Worm (Caenorhabditis elegans): ENCODE data around the gene F28E10.4.

The F28E10.4 gene

ce11 chrIV:4545818-4546217, 21.4 kb downstream of the F28E10.4 start, which contains the start of gene ZK185.5:
ZK185.5 (minus strand) TSS chrIV:4545918.
- TF ChIP-seq nhr-237 (tag; optimal IDR thresholded peaks at IDR 0.05) (no peak), unc-39 (tag; optimal IDR thresholded peaks at IDR 0.05) (no peak), nhr-2 (tag; optimal IDR thresholded peaks at IDR 0.05) (no peak), bed-3 (GFP tag; optimal IDR thresholded peaks at IDR 0.05) (no peak), ham-2 (GFP tag; optimal IDR thresholded peaks at IDR 0.05) (no peak), blmp-1 (tag; optimal IDR thresholded peaks at IDR 0.05) (no peak), nhr-12 (tag; optimal IDR thresholded peaks at IDR 0.05) (no peak), M03D4.4 (tag; optimal IDR thresholded peaks at IDR 0.05) (no peak)

DNA sequence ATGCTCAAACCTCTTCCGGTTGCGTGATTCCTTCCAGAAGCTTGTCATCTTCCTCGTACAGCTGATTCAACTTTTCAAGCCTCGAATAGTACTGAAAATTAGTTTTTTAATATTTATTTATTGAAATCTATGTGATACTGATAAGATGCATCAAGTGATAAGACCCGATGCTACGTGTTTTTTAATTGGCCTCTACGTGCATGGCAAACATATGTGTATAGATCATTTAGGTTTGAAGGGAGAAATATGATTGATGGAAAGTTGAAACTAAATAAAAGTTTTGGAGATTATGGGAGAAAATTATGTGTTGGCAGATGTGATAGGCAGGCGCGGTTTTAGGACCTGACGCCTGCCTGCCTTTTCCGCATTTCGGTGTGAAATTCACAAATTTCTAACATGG, 23.0 kb downstream of the F28E10.4 start:
- TF ChIP-seq ceh-39 (tag; optimal IDR thresholded peaks at IDR 0.05) = no peak
- TF ChIP-seq blmp-1 (tag; optimal IDR thresholded peaks at IDR 0.05) = no peak
- no peak for TF ChIP-seq hlh-1 (tag; optimal IDR thresholded peaks at IDR 0.05)
- no peak for TF ChIP-seq tbx-8 (GFP tag; optimal IDR thresholded peaks at IDR 0.05)
- TF ChIP-seq drap-1 (GFP tag; optimal IDR thresholded peaks at IDR 0.05) = no peak
- TF ChIP-seq nhr-28 (tag; optimal IDR thresholded peaks at IDR 0.05) = no peak
- TF ChIP-seq ces-1 (GFP tag; optimal IDR thresholded peaks at IDR 0.05) = no peak
- TF ChIP-seq flh-1 (GFP tag; optimal IDR thresholded peaks at IDR 0.05) = no peak
- TF ChIP-seq sem-2 (GFP tag; optimal IDR thresholded peaks at IDR 0.05) = no peak

- TF ChIP-seq cnd-1 (tag; optimal IDR thresholded peaks at IDR 0.05) (no peak), unc-39 (tag; optimal IDR thresholded peaks at IDR 0.05) (no peak)
Measured at ce11 chrIV:4542972-4543371, 24.3 kb downstream of the F28E10.4 start.

DNA sequence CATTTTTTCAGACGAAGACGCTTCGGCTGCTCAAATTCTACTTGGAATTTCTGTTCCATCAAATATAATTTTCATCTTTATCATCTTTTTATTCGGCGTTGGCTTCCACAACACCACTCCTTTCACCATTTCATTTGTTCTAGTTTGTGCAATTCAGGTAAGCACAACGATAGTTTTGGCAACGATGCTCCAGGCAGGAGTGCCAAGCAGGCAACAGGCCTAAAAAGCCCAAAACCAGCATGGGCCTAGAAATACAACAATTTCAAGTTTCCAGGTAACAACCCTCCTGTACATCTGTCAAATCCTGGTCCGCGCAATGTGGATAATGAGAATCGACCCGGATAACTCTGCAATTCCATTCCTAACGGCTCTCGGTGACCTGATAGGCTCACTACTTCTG, 26.0 kb downstream of the F28E10.4 start:
- TF ChIP-seq elt-3 (tag; optimal IDR thresholded peaks at IDR 0.05) (no peak), zip-8 (tag; optimal IDR thresholded peaks at IDR 0.05) (no peak), ces-1 (GFP tag; optimal IDR thresholded peaks at IDR 0.05) (no peak), ceh-43 (GFP tag; optimal IDR thresholded peaks at IDR 0.05) (no peak), hlh-1 (tag; optimal IDR thresholded peaks at IDR 0.05) (no peak), blmp-1 (tag; optimal IDR thresholded peaks at IDR 0.05) (no peak)

DNA sequence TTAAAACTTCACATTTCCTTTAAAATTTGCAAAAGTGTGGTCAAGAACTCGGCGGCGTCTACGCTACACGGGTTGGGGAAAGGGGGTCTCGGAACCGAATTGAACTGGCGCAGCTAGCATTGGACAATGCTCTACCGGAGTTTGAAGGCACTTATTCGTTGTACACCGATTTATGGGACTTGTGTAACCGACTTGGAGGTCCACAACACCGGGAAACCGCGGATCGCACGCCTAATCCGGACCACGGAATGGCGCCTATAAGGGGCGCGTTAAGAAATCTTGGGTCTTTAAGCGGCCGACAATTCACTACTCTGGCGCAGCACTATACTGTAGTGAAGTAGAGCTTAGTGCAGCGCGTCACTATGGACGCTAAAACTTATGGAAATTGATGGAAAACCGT, 28.6 kb downstream of the F28E10.4 start:
- TF ChIP-seq snpc-4 (tag; optimal IDR thresholded peaks at IDR 0.05) (no peak), elt-3 (tag; optimal IDR thresholded peaks at IDR 0.05) (no peak), bed-3 (GFP tag; optimal IDR thresholded peaks at IDR 0.05) (no peak)

DNA sequence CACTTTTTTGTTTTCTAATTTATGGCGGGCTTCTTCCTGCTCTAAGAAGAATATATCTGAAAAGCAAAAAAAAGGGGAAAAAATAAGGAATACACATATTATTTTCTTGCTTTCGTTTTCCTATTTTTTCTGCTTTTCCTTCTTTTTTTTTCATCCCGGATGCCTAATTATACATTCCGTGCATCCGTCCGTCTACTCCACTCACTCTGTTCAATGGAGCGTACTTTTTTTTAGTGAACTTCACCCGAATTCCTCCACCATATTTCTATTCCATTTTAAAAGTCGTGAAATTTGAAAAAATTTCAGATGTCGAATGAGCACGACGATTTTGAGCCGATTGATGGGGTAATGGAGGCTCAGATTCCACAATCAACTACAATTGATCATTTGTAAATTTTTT, 31.0 kb downstream of the F28E10.4 start, which contains the start of gene ZK185.2:
Gene ZK185.2, plus strand, starts transcription at position 301 of the 400 bp plus-strand sequence.
- no peak for TF ChIP-seq tbx-8 (GFP tag; optimal IDR thresholded peaks at IDR 0.05)
- TF ChIP-seq mep-1 (tag; optimal IDR thresholded peaks at IDR 0.05) = no peak
- TF ChIP-seq nhr-76 (tag; optimal IDR thresholded peaks at IDR 0.05) = no peak
- no peak for TF ChIP-seq flh-1 (GFP tag; optimal IDR thresholded peaks at IDR 0.05)
- TF ChIP-seq drap-1 (GFP tag; optimal IDR thresholded peaks at IDR 0.05) = no peak
- TF ChIP-seq ceh-83 (GFP tag; optimal IDR thresholded peaks at IDR 0.05) = no peak
- TF ChIP-seq snpc-4 (tag; optimal IDR thresholded peaks at IDR 0.05) = no peak
- TF ChIP-seq unc-39 (tag; optimal IDR thresholded peaks at IDR 0.05) = no peak
- TF ChIP-seq sptf-1 (tag; optimal IDR thresholded peaks at IDR 0.05) = no peak
- no peak for TF ChIP-seq ceh-43 (GFP tag; optimal IDR thresholded peaks at IDR 0.05)
- TF ChIP-seq bed-3 (GFP tag; optimal IDR thresholded peaks at IDR 0.05) = no peak
- no peak for TF ChIP-seq M03D4.4 (tag; optimal IDR thresholded peaks at IDR 0.05)
- TF ChIP-seq nhr-28 (tag; optimal IDR thresholded peaks at IDR 0.05) = no peak
- TF ChIP-seq unc-62 (GFP tag; optimal IDR thresholded peaks at IDR 0.05) = no peak
- TF ChIP-seq ces-1 (GFP tag; optimal IDR thresholded peaks at IDR 0.05) = no peak
- no peak for TF ChIP-seq lsy-2 (tag; optimal IDR thresholded peaks at IDR 0.05)
- no peak for TF ChIP-seq ham-2 (GFP tag; optimal IDR thresholded peaks at IDR 0.05)
- TF ChIP-seq ceh-39 (tag; optimal IDR thresholded peaks at IDR 0.05) = no peak
- no peak for TF ChIP-seq unc-120 (tag; optimal IDR thresholded peaks at IDR 0.05; ENCODE audit: poor library complexity, severe bottlenecking)
- no peak for TF ChIP-seq blmp-1 (tag; optimal IDR thresholded peaks at IDR 0.05)

DNA sequence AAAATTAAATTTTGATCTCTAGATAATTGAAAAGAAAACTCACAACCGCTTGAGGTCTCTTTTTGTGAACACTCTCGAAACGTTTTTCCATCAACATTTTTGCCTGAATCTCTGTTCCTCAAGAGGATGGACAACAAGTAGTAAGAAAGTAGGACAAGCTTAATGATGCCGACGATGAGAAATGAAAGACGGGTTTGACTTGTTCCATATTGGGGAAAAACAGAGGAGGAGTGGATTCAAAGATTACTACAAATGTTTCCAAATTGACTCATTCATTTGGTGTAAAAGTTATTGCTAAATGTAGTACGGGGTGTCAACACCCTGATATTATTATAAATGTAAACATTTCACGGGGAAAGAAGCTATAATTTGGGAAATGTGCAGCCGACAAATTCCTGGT, 34.2 kb downstream of the F28E10.4 start, which contains the start of gene ZK185.4:
Gene ZK185.4, minus strand, starts transcription at position 101 of the 400 bp plus-strand sequence.
- TF ChIP-seq nhr-76 (tag; optimal IDR thresholded peaks at IDR 0.05) (no peak), elt-3 (tag; optimal IDR thresholded peaks at IDR 0.05) (no peak), snpc-4 (tag; optimal IDR thresholded peaks at IDR 0.05) (no peak), lsy-2 (tag; optimal IDR thresholded peaks at IDR 0.05) (no peak), drap-1 (GFP tag; optimal IDR thresholded peaks at IDR 0.05) (no peak), pha-4 (tag; optimal IDR thresholded peaks at IDR 0.05) (no peak), tbx-8 (GFP tag; optimal IDR thresholded peaks at IDR 0.05) (no peak), sem-2 (GFP tag; optimal IDR thresholded peaks at IDR 0.05) (no peak), cnd-1 (tag; optimal IDR thresholded peaks at IDR 0.05) (no peak), ceh-43 (GFP tag; optimal IDR thresholded peaks at IDR 0.05) (no peak), nhr-12 (tag; optimal IDR thresholded peaks at IDR 0.05) (no peak), elt-1 (tag; optimal IDR thresholded peaks at IDR 0.05; ENCODE audit: borderline replicate concordance, insufficient read depth) (no peak), sptf-1 (tag; optimal IDR thresholded peaks at IDR 0.05) (no peak), mab-5 (tag; optimal IDR thresholded peaks at IDR 0.05) (no peak), mep-1 (tag; optimal IDR thresholded peaks at IDR 0.05) (no peak)

Data from whole organism, mixed stage, embryonic.